Worm (Caenorhabditis elegans) whole organism, young adult: ENCODE data around the gene fkh-9.

ENCODE experiments used
- F22D6.2 ChIP-seq: sonication (generic microtip); optimal IDR thresholded peaks from 2 replicates; lab custom pipeline; 2016; ENCODE audit warnings: mild to moderate bottlenecking, missing genetic modification characterization, missing compliant biosample characterization
- F39B2.1 ChIP-seq: fragments of 200-800 bp; sonication (Bioruptor generic); IDR thresholded peaks from 2 replicates; pipeline ENCODE4 v1.3.6; 2022; ENCODE audit warnings: missing genetic modification reagents, missing genetic modification characterization, missing compliant biosample characterization
- F52B5.7 ChIP-seq: sonication (generic microtip); optimal IDR thresholded peaks from 2 replicates; lab custom pipeline; 2016; ENCODE audit warnings: mild to moderate bottlenecking, missing genetic modification characterization, missing compliant biosample characterization
- ZK185.1 ChIP-seq: sonication (generic microtip); optimal IDR thresholded peaks from 2 replicates; lab custom pipeline; 2016; ENCODE audit warnings: mild to moderate bottlenecking, missing genetic modification characterization, missing compliant biosample characterization; ENCODE audit not compliant: poor library complexity, severe bottlenecking
- atf-7 ChIP-seq: sonication (generic microtip); optimal IDR thresholded peaks from 2 replicates; lab custom pipeline; 2017; ENCODE audit warnings: mild to moderate bottlenecking, missing genetic modification characterization, missing compliant biosample characterization
- ccch-3 ChIP-seq: fragments of 200-800 bp; sonication (Bioruptor generic); optimal IDR thresholded peaks from 2 replicates; lab custom pipeline; 2018; ENCODE audit warnings: mild to moderate bottlenecking, missing genetic modification characterization, missing compliant biosample characterization
- cebp-1 ChIP-seq, 2 experiments: fragments of 200-800 bp in 1 of 2; sonication (Bioruptor generic) in 1 of 2; sonication (generic microtip) in 1 of 2; IDR thresholded peaks in 1 of 2; optimal IDR thresholded peaks in 1 of 2; 2 replicates each; pipeline versions ENCODE4 v1.3.6 to Lab custom; 2017 to 2022; ENCODE audit warnings: missing compliant biosample characterization in 2 of 2, missing genetic modification characterization in 2 of 2, mild to moderate bottlenecking in 1 of 2, missing genetic modification reagents in 1 of 2, moderate library complexity in 1 of 2
- chd-7 ChIP-seq: sonication (generic microtip); optimal IDR thresholded peaks from 2 replicates; lab custom pipeline; 2016; ENCODE audit warnings: mild to moderate bottlenecking, missing genetic modification characterization, moderate library complexity, missing compliant biosample characterization
- die-1 ChIP-seq: sonication (generic microtip); optimal IDR thresholded peaks from 2 replicates; lab custom pipeline; 2016; ENCODE audit warnings: missing genotype, mild to moderate bottlenecking, missing genetic modification characterization, missing compliant biosample characterization
- egl-18 ChIP-seq: fragments of 200-800 bp; sonication (Bioruptor generic); IDR thresholded peaks from 2 replicates; pipeline ENCODE4 v1.3.6; 2022; ENCODE audit warnings: missing genetic modification reagents, missing genetic modification characterization, missing compliant biosample characterization
- egl-44 ChIP-seq: fragments of 200-800 bp; sonication (Bioruptor generic); IDR thresholded peaks from 2 replicates; pipeline ENCODE4 v1.3.6; 2022; ENCODE audit warnings: missing genetic modification reagents, missing genetic modification characterization, missing compliant biosample characterization
- ets-4 ChIP-seq: fragments of 200-800 bp; sonication (Bioruptor generic); optimal IDR thresholded peaks from 2 replicates; lab custom pipeline; 2018; ENCODE audit warnings: mild to moderate bottlenecking, missing genetic modification characterization, missing compliant biosample characterization
- hlh-12 ChIP-seq: sonication (generic microtip); optimal IDR thresholded peaks from 2 replicates; lab custom pipeline; 2016; ENCODE audit warnings: missing genetic modification characterization, missing compliant biosample characterization
- hmg-20 ChIP-seq: fragments of 200-800 bp; sonication (Bioruptor generic); IDR thresholded peaks from 2 replicates; pipeline ENCODE4 v1.3.6; 2022; ENCODE audit warnings: missing genetic modification reagents, missing genetic modification characterization, missing compliant biosample characterization
- hrde-1 ChIP-seq: sonication (generic microtip); optimal IDR thresholded peaks from 2 replicates; lab custom pipeline; 2016; ENCODE audit warnings: missing genetic modification characterization, mild to moderate bottlenecking, missing compliant biosample characterization, moderate library complexity, missing genotype, missing genetic modification reagents, borderline replicate concordance
- let-607 ChIP-seq, 2 experiments: fragments of 200-800 bp in 1 of 2; sonication (Bioruptor generic) in 1 of 2; sonication (generic microtip) in 1 of 2; optimal IDR thresholded peaks; 2 replicates each; lab custom pipeline; 2016 to 2018; ENCODE audit warnings: mild to moderate bottlenecking in 2 of 2, missing compliant biosample characterization in 2 of 2, missing genetic modification characterization in 2 of 2, moderate library complexity in 2 of 2, missing genotype in 1 of 2
- lin-35 ChIP-seq, 3 experiments: fragments of 150-350 bp in 2 of 3; sonication (generic microtip) in 1 of 3; optimal IDR thresholded peaks; 2 replicates each; lab custom pipeline; 2014 to 2018; ENCODE audit warnings: missing biosample characterization in 3 of 3, missing genetic modification characterization in 3 of 3, missing genetic modification reagents in 3 of 3
- lin-40 ChIP-seq: sonication (generic microtip); optimal IDR thresholded peaks from 2 replicates; lab custom pipeline; 2016; ENCODE audit warnings: missing genetic modification characterization, mild to moderate bottlenecking, missing compliant biosample characterization, missing genotype, missing genetic modification reagents
- lin-54 ChIP-seq: fragments of 200-800 bp; sonication (Bioruptor generic); optimal IDR thresholded peaks from 2 replicates; lab custom pipeline; 2018; ENCODE audit warnings: mild to moderate bottlenecking, missing genetic modification characterization, missing compliant biosample characterization
- lir-1 ChIP-seq: fragments of 200-800 bp; sonication (Bioruptor generic); conservative IDR thresholded peaks from 2 replicates; pipeline ENCODE4 v1.3.6; 2022; ENCODE audit warnings: missing genetic modification reagents, missing genetic modification characterization, missing compliant biosample characterization
- madf-10 ChIP-seq: sonication (generic microtip); optimal IDR thresholded peaks from 2 replicates; lab custom pipeline; 2016; ENCODE audit warnings: mild to moderate bottlenecking, missing genetic modification characterization, missing compliant biosample characterization
- mes-4 ChIP-seq: sonication (generic microtip); optimal IDR thresholded peaks from 2 replicates; lab custom pipeline; 2016; ENCODE audit warnings: missing genotype, missing genetic modification characterization, missing compliant biosample characterization
- mxl-1 ChIP-seq: sonication (generic microtip); optimal IDR thresholded peaks from 2 replicates; lab custom pipeline; 2016; ENCODE audit warnings: missing genetic modification characterization, missing compliant biosample characterization
- nfyb-1 ChIP-seq: fragments of 200-800 bp; sonication (Bioruptor generic); IDR thresholded peaks from 2 replicates; pipeline ENCODE4 v1.3.6; 2022; ENCODE audit warnings: missing genetic modification reagents, missing genetic modification characterization, missing compliant biosample characterization
- nhr-120 ChIP-seq: fragments of 200-800 bp; sonication (Bioruptor generic); IDR thresholded peaks from 2 replicates; pipeline ENCODE4 v1.3.6; 2022; ENCODE audit warnings: missing genetic modification characterization, missing compliant biosample characterization
- nhr-80 ChIP-seq: sonication (generic microtip); optimal IDR thresholded peaks from 2 replicates; lab custom pipeline; 2016; ENCODE audit warnings: missing genetic modification characterization, missing compliant biosample characterization
- pha-4 ChIP-seq: fragments of 150-350 bp; sonication (generic microtip); optimal IDR thresholded peaks from 2 replicates; lab custom pipeline; 2014; ENCODE audit warnings: missing biosample characterization, missing genetic modification reagents, missing genetic modification characterization
- rcor-1 ChIP-seq: fragments of 200-800 bp; sonication (Bioruptor generic); IDR thresholded peaks from 2 replicates; pipeline ENCODE4 v1.3.6; 2022; ENCODE audit warnings: missing genetic modification reagents, missing genetic modification characterization, missing compliant biosample characterization
- rpc-1 ChIP-seq, 2 experiments: fragments of 150-350 bp in 1 of 2; sonication (generic microtip) in 1 of 2; optimal IDR thresholded peaks; 2 replicates each; lab custom pipeline; 2014 to 2018; ENCODE audit warnings: missing biosample characterization in 1 of 2, missing genetic modification characterization in 1 of 2, missing genetic modification reagents in 1 of 2, missing genotype in 1 of 2
- sdz-38 ChIP-seq: sonication (generic microtip); optimal IDR thresholded peaks from 2 replicates; lab custom pipeline; 2016; ENCODE audit warnings: missing genotype, missing genetic modification characterization, missing compliant biosample characterization
- sea-2 ChIP-seq: fragments of 200-800 bp; sonication (Bioruptor generic); IDR thresholded peaks from 2 replicates; pipeline ENCODE4 v1.3.6; 2022; ENCODE audit warnings: missing genetic modification characterization, missing compliant biosample characterization
- snpc-1.1 ChIP-seq: sonication (generic microtip); optimal IDR thresholded peaks from 2 replicates; lab custom pipeline; 2017; ENCODE audit warnings: missing genetic modification characterization, mild to moderate bottlenecking, missing compliant biosample characterization, antibody characterized with exemption, moderate library complexity, missing genotype, missing genetic modification reagents; ENCODE audit not compliant: insufficient read depth
- snpc-4 ChIP-seq, 5 experiments: fragments of 150-350 bp in 1 of 5; sonication (generic microtip) in 4 of 5; optimal IDR thresholded peaks; 2 replicates each; lab custom pipeline; 2014 to 2018; ENCODE audit warnings: missing genetic modification characterization in 5 of 5, missing biosample characterization in 3 of 5, antibody characterized with exemption in 2 of 5, mild to moderate bottlenecking in 2 of 5, missing compliant biosample characterization in 2 of 5, missing genotype in 2 of 5, moderate library complexity in 2 of 5, missing genetic modification reagents in 1 of 5
- sptf-2 ChIP-seq: fragments of 200-800 bp; sonication (Bioruptor generic); optimal IDR thresholded peaks from 2 replicates; lab custom pipeline; 2018; ENCODE audit warnings: mild to moderate bottlenecking, missing genetic modification characterization, missing compliant biosample characterization
- unc-62 ChIP-seq: fragments of 150-350 bp; optimal IDR thresholded peaks from 2 replicates; lab custom pipeline; 2014; ENCODE audit warnings: missing biosample characterization, missing genetic modification reagents, missing genetic modification characterization
- zfh-2 ChIP-seq: fragments of 200-800 bp; sonication (Bioruptor generic); conservative IDR thresholded peaks from 2 replicates; pipeline ENCODE4 v1.3.6; 2022; ENCODE audit warnings: missing genetic modification reagents, missing genetic modification characterization, missing compliant biosample characterization
- ztf-22 ChIP-seq: fragments of 200-800 bp; sonication (Bioruptor generic); optimal IDR thresholded peaks from 2 replicates; lab custom pipeline; 2018; ENCODE audit warnings: mild to moderate bottlenecking, missing genetic modification characterization, moderate library complexity, missing compliant biosample characterization
- ztf-28 ChIP-seq: fragments of 200-800 bp; sonication (Bioruptor generic); IDR thresholded peaks from 2 replicates; pipeline ENCODE4 v1.3.6; 2022; ENCODE audit warnings: missing genetic modification reagents, missing genetic modification characterization, missing compliant biosample characterization

The fkh-9 gene

DNA sequence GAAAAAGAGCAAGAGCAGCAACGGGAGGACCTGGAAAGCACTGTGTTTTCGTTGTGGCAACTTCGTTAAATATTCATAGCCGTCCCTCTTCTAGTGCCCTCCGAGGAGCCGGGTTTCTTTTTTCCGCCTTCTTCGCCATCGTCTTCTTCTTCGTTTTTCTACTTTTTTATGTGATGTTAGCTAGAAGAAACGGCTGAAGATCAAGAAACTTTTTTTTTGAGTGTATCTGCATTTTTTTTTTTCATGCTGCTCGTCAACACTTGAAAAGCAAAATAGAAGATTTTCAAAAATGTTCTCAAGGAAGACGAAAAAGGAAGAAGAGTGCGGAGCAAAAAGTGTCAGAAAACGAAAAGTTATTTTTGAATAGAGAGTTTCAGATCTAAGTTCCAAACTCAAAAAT, 548 bp upstream of the fkh-9 start:
- TF ChIP-seq sea-2 = no peak
- no peak for TF ChIP-seq cebp-1 (GFP tag; IDR thresholded peaks at IDR 0.05; lab: Robert Waterston, UW)
- TF ChIP-seq cebp-1 (tag; optimal IDR thresholded peaks at IDR 0.05; lab: Kevin White, UChicago) = no peak

DNA sequence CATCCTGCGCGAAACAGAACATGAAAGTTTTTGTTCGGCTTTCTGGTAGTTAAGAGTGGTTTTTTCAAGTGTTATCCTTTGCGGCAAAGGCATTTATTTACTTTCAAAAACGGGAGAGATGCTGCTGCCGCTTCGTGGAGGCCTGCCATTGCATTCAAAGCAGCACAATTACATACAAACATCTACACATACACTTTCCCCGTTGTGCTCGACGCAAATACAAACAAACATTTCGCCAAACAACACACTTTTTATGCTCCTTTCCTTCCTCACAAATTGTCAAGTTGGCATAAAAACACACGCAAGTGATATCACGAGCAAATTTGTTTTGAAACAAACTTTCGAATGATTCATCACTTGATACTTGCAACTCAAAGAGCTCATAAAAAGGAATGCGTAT, 591 bp downstream of the fkh-9 start:
- TF ChIP-seq ccch-3 (GFP tag; lab: Kevin White, UChicago) (no peak), F39B2.1 (GFP tag; lab: Robert Waterston, UW) (no peak), egl-44 (no peak), nhr-80 (tag; lab: Kevin White, UChicago) (no peak), F52B5.7 (tag; lab: Kevin White, UChicago) (no peak), sptf-2 (GFP tag; lab: Kevin White, UChicago) (no peak), hmg-20 (GFP tag; lab: Robert Waterston, UW) (no peak), rpc-1 (optimal IDR thresholded peaks at IDR 0.05; lab: Kevin White, UChicago) (no peak), rpc-1 (tag; optimal IDR thresholded peaks at IDR 0.05; lab: Kevin White, UChicago) (no peak), die-1 (tag; lab: Kevin White, UChicago) (no peak), nhr-120 (no peak), hrde-1 (tag; lab: Kevin White, UChicago) (no peak), egl-18 (GFP tag; lab: Robert Waterston, UW) (no peak), pha-4 (tag; lab: Kevin White, UChicago) (no peak), snpc-1.1 (tag; lab: Kevin White, UChicago) (no peak)

DNA sequence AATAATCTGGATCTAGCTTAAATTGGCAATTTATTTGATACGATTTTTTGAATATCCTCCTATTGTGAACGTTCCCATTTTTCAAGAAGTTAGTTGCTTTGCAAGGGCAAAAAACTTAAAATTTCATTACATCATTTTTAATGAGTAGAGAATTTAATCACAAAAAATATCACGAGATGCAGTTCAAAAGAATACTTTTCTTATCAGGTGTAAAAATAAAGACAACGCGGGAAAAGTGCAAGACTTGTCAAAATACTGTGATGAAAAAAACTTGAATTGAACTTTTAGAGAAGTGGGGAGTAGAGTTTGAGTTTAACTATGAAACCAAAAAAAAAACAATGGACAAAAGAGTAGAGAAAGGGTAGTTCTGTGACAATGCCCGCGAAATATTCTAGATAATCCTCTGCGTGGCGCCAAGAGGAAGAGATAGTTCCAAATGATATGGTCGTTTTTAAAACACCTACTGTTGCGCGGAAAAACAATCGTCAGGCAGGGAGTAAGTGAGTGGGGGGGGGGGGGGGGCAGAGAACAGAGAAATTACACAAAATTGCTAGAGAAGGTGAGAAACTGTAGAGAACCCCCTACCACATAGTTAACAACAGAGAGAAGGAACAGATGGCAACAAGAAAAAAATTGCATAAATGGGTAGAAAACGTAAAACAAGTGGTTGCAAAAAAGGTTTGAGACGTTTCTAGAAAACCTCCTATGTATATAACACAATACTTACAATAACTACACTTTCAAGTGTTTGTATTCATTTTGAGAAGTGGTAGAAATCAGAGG, 1.7 kb downstream of the fkh-9 start:
- no peak for TF ChIP-seq nfyb-1 (GFP tag; lab: Robert Waterston, UW)
- TF ChIP-seq rcor-1 (GFP tag; lab: Robert Waterston, UW) = no peak
- TF ChIP-seq nhr-80 (tag; lab: Kevin White, UChicago) = peak; percentile 52
- no peak for TF ChIP-seq lin-54 (GFP tag; lab: Kevin White, UChicago)
- TF ChIP-seq, all 124 proteins: peak for 1

DNA sequence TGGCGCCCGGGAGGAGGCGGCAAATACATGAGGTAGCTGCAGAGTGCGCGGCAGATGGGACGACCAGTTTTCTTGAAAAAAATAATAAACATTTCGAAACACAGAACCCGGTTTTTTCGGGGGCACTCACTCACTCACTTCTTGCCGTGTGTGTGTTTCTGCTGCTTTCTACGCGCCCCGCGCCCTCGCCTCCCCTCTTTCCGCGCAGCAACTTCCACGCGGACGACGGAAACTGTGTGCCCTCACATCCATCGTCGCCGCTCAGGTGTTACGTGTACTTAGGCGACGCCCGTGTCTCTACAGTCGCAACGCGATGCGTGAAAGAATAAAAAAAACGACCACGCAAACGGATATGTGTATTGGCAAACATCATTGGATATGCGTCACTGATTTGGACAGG, 2.3 kb downstream of the fkh-9 start:
- TF ChIP-seq sdz-38 (tag; lab: Kevin White, UChicago) = no peak
- TF ChIP-seq ztf-28 (GFP tag; lab: Robert Waterston, UW) = 0 out of 2 replicates have a peak, but pooled peaks have one; percentile 37
- peak; percentile 81 for TF ChIP-seq zfh-2 (GFP tag; lab: Robert Waterston, UW)
- no peak for TF ChIP-seq hlh-12 (tag; lab: Kevin White, UChicago)

DNA sequence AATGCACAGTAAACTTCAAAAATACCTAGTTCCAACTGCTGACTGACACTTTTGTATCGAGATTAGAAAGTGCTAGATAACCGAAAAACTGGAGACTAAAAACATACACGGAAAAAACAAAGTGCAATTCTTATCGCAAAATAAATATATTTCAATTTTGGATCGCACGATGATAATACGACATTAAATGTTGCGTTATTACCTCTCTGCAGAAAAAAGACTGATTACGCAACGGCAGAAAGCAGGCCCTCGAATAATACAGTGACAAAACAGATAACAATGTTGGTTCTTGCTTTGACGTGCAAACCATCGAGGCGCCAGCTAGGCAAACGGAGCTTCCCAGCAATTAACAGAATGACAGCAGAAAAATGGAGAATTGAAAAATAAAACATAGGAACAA, 2.9 kb downstream of the fkh-9 start:
- TF ChIP-seq lin-40 (tag; lab: Kevin White, UChicago) (peak; percentile 39), chd-7 (tag; lab: Kevin White, UChicago) (peak; percentile 24), F22D6.2 (no peak), pha-4 (tag; lab: Kevin White, UChicago) (peak; percentile 1), lin-35 (GFP tag; optimal IDR thresholded peaks at IDR 0.05; lab: Kevin White, UChicago) (peak in 1 of 3 experiments; percentile 1), ZK185.1 (tag; lab: Kevin White, UChicago) (peak; percentile 48), mes-4 (no peak), nhr-80 (tag; lab: Kevin White, UChicago) (peak; percentile 97), unc-62 (GFP tag; lab: Kevin White, UChicago) (peak; percentile 32), ets-4 (peak; percentile 67), madf-10 (peak; percentile 34), let-607 (tag; optimal IDR thresholded peaks at IDR 0.05; lab: Kevin White, UChicago) (peak; percentile 39 to 79), atf-7 (peak; percentile 59), mxl-1 (tag; lab: Kevin White, UChicago) (no peak), ztf-22 (GFP tag; lab: Kevin White, UChicago) (peak; percentile 68), cebp-1 (GFP tag; IDR thresholded peaks at IDR 0.05; lab: Robert Waterston, UW) (no peak; the same call in 1 of the 2 replicates), cebp-1 (tag; optimal IDR thresholded peaks at IDR 0.05; lab: Kevin White, UChicago) (peak; percentile 66), snpc-4 (GFP tag; optimal IDR thresholded peaks at IDR 0.05; lab: Kevin White, UChicago) (no peak), snpc-4 (tag; optimal IDR thresholded peaks at IDR 0.05; lab: Kevin White, UChicago) (peak in 1 of 4 experiments; percentile 14), lir-1 (GFP tag; lab: Robert Waterston, UW) (no peak)
